Worm (Caenorhabditis elegans): ENCODE measurements around the gene col-168.

The col-168 gene

DNA sequence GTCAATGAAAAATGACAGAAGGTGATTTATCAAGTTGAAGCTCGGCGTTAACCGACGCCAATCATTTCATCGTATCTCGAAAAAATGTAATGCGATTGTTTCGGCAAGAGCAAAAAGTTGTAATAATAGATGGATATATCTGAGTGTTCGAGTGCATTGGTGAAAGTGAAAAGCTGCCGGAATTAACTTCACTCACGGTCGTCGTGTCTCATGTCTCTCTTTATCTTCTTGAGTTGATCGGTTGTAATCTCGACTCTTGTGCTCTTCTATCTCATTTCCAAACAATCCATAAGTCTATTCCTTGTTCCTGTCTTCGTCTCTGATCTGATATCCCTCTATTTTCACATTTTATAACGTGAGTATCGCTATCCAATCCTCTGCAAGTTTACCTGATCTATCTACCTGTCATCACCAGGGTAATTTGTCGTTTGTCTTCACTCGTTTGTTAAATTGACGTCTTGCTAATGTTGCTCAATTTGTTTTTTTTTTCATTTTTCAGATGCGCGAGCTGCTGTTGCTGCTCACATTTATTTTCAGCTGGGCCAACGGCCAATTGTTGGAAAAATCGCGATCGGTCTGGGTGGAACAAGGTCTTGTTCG is 26.4 kb upstream of the col-168 start, which contains the start of gene cest-16:
cest-16 (plus strand) TSS at position 302 of the 600 bp plus-strand sequence.
- TF ChIP-seq nhr-237 (tag; optimal IDR thresholded peaks at IDR 0.05) (no peak), ama-1 (optimal IDR thresholded peaks at IDR 0.05) (no peak), nhr-12 (tag; optimal IDR thresholded peaks at IDR 0.05) (no peak), skn-1 (tag; optimal IDR thresholded peaks at IDR 0.05) (no peak), ceh-28 (tag; optimal IDR thresholded peaks at IDR 0.05) (no peak), ztf-4 (tag; optimal IDR thresholded peaks at IDR 0.05) (no peak), pha-4 (tag; optimal IDR thresholded peaks at IDR 0.05) (no peak), hmg-11 (tag; optimal IDR thresholded peaks at IDR 0.05) (no peak)

ce11 chrX:6311391-6311790 is 14.8 kb upstream of the col-168 start, which contains the start of gene npr-38:
TSS of gene npr-38 (plus strand) at chrX:6311691.
- TF ChIP-seq elt-3 (tag; optimal IDR thresholded peaks at IDR 0.05): no peak
- TF ChIP-seq nhr-28 (tag; optimal IDR thresholded peaks at IDR 0.05): no peak
- no peak for TF ChIP-seq egl-5 (tag; optimal IDR thresholded peaks at IDR 0.05)
- no peak for TF ChIP-seq nhr-23 (tag; optimal IDR thresholded peaks at IDR 0.05)
- TF ChIP-seq nhr-237 (tag; optimal IDR thresholded peaks at IDR 0.05): no peak
- TF ChIP-seq pha-4 (tag; optimal IDR thresholded peaks at IDR 0.05): no peak
- TF ChIP-seq ztf-11 (tag; optimal IDR thresholded peaks at IDR 0.05): no peak
- TF ChIP-seq lin-39 (tag; optimal IDR thresholded peaks at IDR 0.05): no peak
- TF ChIP-seq skn-1 (tag; optimal IDR thresholded peaks at IDR 0.05): no peak
- no peak for TF ChIP-seq lsy-12 (tag; optimal IDR thresholded peaks at IDR 0.05)

ce11 chrX:6318803-6319202 is 7.4 kb upstream of the col-168 start:
- TF ChIP-seq daf-12 (tag; optimal IDR thresholded peaks at IDR 0.05) (no peak), elt-3 (tag; optimal IDR thresholded peaks at IDR 0.05) (peak in 1 of 3 experiments; percentile 24), nhr-23 (tag; optimal IDR thresholded peaks at IDR 0.05) (peak; percentile 76), ceh-28 (tag; optimal IDR thresholded peaks at IDR 0.05) (peak; percentile 12), egl-5 (tag; optimal IDR thresholded peaks at IDR 0.05) (no peak), nhr-25 (tag; optimal IDR thresholded peaks at IDR 0.05) (peak; percentile 83), eor-1 (tag; optimal IDR thresholded peaks at IDR 0.05) (no peak), elt-2 (tag; optimal IDR thresholded peaks at IDR 0.05) (no peak), fkh-10 (GFP tag; optimal IDR thresholded peaks at IDR 0.05) (no peak)

ce11 chrX:6319546-6319945 is 6.6 kb upstream of the col-168 start, which contains the start of gene chtb-3:
TSS of gene chtb-3 (minus strand) at chrX:6319646.
- TF ChIP-seq elt-1 (tag; optimal IDR thresholded peaks at IDR 0.05) (no peak), elt-3 (tag; optimal IDR thresholded peaks at IDR 0.05) (no peak), ZK546.5 (tag; optimal IDR thresholded peaks at IDR 0.05) (no peak), nhr-43 (tag; optimal IDR thresholded peaks at IDR 0.05; ENCODE audit: poor library complexity, severe bottlenecking) (no peak)

- TF ChIP-seq ceh-28 (tag; optimal IDR thresholded peaks at IDR 0.05) (peak; percentile 54), nhr-25 (tag; optimal IDR thresholded peaks at IDR 0.05) (peak; percentile 85), pha-4 (tag; optimal IDR thresholded peaks at IDR 0.05) (no peak), unc-62 (GFP tag; optimal IDR thresholded peaks at IDR 0.05) (no peak), elt-3 (tag; optimal IDR thresholded peaks at IDR 0.05) (peak in 1 of 3 experiments; percentile 48), lin-39 (tag; optimal IDR thresholded peaks at IDR 0.05) (peak; percentile 12), nfya-1 (tag; optimal IDR thresholded peaks at IDR 0.05; ENCODE audit: insufficient read depth) (peak; percentile 20), nhr-43 (tag; optimal IDR thresholded peaks at IDR 0.05; ENCODE audit: poor library complexity, severe bottlenecking) (peak; percentile 67), nhr-23 (tag; optimal IDR thresholded peaks at IDR 0.05) (peak; percentile 50), R02D3.7 (tag; optimal IDR thresholded peaks at IDR 0.05) (no peak)
Measured at ce11 chrX:6320887-6321286, 5.3 kb upstream of the col-168 start.

DNA sequence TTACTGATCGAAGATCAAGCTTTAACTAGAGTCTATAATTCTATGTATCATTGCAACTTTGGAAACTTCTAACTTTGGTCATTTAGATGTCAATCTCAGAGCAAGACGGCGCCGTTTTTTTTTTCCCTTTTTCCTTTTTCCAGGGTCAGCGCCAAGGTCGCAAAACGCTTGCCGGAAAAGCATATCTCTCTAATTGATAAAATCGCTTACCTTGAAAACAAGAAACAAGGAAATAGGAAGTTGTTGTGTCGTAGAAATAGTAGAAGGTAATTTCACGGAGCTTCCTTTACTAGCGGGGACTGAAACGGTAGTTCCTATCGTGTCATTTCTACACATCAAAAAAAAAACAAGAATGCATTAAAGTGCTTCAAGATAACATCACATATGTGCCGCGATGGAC is 4.8 kb upstream of the col-168 start:
- TF ChIP-seq nhr-28 (tag; optimal IDR thresholded peaks at IDR 0.05) (no peak), egl-27 (tag; optimal IDR thresholded peaks at IDR 0.05) (no peak), nhr-76 (tag; optimal IDR thresholded peaks at IDR 0.05) (no peak), ceh-16 (tag; optimal IDR thresholded peaks at IDR 0.05) (no peak), elt-1 (tag; optimal IDR thresholded peaks at IDR 0.05) (peak; percentile 59)
